Worm (Caenorhabditis elegans): Measurements from ENCODE around the gene cnk-1.

The cnk-1 gene

DNA sequence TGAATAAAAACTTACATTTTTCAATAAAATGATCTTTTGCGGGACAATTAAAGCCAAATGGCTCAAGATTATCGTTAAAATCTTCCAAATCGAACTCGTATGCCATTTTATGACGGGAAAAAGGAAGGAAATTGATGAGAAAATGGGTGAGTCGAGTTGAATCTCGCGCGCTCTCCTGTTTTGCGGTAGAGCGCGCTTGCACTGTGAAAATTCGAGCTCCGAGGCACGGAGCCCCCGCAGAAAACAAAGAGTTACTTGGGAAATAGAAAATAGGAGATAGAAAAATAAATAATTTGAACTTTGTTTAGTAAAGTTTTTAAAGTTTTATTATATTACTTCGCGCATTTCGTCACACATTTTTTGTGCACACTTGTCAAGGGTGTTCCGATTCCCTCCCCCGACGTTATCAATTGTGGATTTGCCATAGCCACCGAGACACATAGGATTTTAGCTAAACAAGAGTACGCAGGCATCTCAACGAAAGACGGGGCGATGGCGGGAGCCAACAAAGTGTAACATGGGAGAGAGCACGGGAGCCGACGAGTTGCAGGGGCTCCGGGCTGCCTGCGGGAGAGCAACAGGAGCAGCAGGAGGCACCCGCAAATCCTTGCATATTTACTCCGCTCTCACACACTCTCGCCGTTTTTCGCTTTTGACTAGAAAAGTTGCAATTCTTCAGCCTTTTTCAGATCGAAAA, 22.5 kb upstream of the cnk-1 start, which contains the start of the genes div-1 and cor-1 (continued):
- TF ChIP-seq lin-14 (GFP tag; optimal IDR thresholded peaks at IDR 0.05) (peak; percentile 66), nhr-76 (tag; optimal IDR thresholded peaks at IDR 0.05) (no peak), mab-9 (GFP tag; IDR thresholded peaks at IDR 0.05) (no peak), unc-30 (tag; optimal IDR thresholded peaks at IDR 0.05) (no peak), Y116A8C.19 (tag; optimal IDR thresholded peaks at IDR 0.05; ENCODE audit: borderline replicate concordance) (no peak), egl-13 (tag; optimal IDR thresholded peaks at IDR 0.05) (no peak), nhr-12 (tag; optimal IDR thresholded peaks at IDR 0.05) (no peak), fkh-10 (GFP tag; optimal IDR thresholded peaks at IDR 0.05) (no peak), hpl-2 (GFP tag; optimal IDR thresholded peaks at IDR 0.05) (no peak), fos-1 (tag; optimal IDR thresholded peaks at IDR 0.05) (no peak), C04F5.9 (tag; optimal IDR thresholded peaks at IDR 0.05) (no peak), efl-3 (GFP tag; optimal IDR thresholded peaks at IDR 0.05) (no peak), ces-1 (GFP tag; optimal IDR thresholded peaks at IDR 0.05) (no peak)

DNA sequence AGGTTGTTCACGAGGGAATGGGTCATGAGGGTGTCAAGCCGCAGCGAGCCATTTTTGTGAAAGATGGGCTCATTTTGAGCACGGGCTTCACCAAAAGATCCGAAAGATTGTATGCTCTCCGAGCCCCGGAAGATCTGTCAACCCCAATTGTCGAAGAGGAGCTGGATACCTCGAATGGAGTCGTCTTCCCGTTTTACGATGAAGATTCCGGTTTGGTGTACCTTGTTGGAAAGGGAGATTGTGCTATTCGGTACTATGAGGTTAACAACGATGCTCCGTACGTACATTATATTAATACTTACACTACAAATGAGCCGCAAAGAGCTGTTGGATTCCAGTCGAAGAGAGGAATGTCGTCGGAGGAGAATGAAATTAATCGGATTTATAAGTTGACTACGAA, 19.9 kb upstream of the cnk-1 start:
- no peak for TF ChIP-seq egl-13 (tag; optimal IDR thresholded peaks at IDR 0.05)
- no peak for TF ChIP-seq isw-1 (GFP tag; IDR thresholded peaks at IDR 0.05)
- TF ChIP-seq aha-1 (tag; optimal IDR thresholded peaks at IDR 0.05): no peak
- TF ChIP-seq grh-1 (GFP tag; IDR thresholded peaks at IDR 0.05): no peak
- no peak for TF ChIP-seq ceh-90 (tag; optimal IDR thresholded peaks at IDR 0.05)
- TF ChIP-seq sptf-1 (tag; optimal IDR thresholded peaks at IDR 0.05): no peak
- TF ChIP-seq unc-98 (GFP tag; IDR thresholded peaks at IDR 0.05): no peak
- no peak for TF ChIP-seq fkh-10 (GFP tag; optimal IDR thresholded peaks at IDR 0.05)
- no peak for TF ChIP-seq lin-39 (tag; optimal IDR thresholded peaks at IDR 0.05)
- TF ChIP-seq hlh-17 (GFP tag; optimal IDR thresholded peaks at IDR 0.05; ENCODE audit: borderline replicate concordance): no peak
- no peak for TF ChIP-seq blmp-1 (tag; optimal IDR thresholded peaks at IDR 0.05)
- no peak for TF ChIP-seq zag-1 (tag; optimal IDR thresholded peaks at IDR 0.05)
- TF ChIP-seq pqm-1 (tag; optimal IDR thresholded peaks at IDR 0.05): no peak
- no peak for TF ChIP-seq dsc-1 (tag; optimal IDR thresholded peaks at IDR 0.05)
- no peak for TF ChIP-seq mdl-1 (tag; optimal IDR thresholded peaks at IDR 0.05)
- TF ChIP-seq nhr-20 (tag; optimal IDR thresholded peaks at IDR 0.05): no peak
- TF ChIP-seq hpl-2 (GFP tag; optimal IDR thresholded peaks at IDR 0.05): no peak

DNA sequence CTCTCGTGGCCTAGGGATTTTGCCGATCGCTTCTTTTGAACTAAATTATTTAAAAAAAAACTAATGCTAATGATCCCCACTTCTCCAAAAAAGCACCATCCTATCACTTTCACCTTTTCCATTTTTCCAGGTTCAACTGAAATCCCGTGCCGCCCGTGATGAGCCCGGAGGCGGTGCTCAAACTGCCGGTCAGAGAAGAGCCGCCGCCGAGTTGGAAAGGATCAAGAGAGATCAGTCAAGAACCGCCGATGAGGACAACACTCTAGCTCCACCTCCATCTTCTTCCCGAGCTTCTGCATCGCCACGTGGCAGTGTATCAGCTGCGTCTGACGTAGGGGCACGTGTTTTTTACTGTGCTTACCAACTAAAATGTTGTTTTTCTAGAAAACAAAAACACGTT, 17.7 kb upstream of the cnk-1 start:
- TF ChIP-seq unc-98 (GFP tag; IDR thresholded peaks at IDR 0.05): no peak
- no peak for TF ChIP-seq efl-1 (optimal IDR thresholded peaks at IDR 0.05)
- TF ChIP-seq efl-1 (GFP tag; optimal IDR thresholded peaks at IDR 0.05 in 1 of 2): peak in 1 of 2 experiments; percentile 20
- TF ChIP-seq mab-9 (GFP tag; IDR thresholded peaks at IDR 0.05): no peak
- no peak for TF ChIP-seq alr-1 (tag; optimal IDR thresholded peaks at IDR 0.05; ENCODE audit: borderline replicate concordance)
- no peak for TF ChIP-seq grh-1 (GFP tag; IDR thresholded peaks at IDR 0.05)

DNA sequence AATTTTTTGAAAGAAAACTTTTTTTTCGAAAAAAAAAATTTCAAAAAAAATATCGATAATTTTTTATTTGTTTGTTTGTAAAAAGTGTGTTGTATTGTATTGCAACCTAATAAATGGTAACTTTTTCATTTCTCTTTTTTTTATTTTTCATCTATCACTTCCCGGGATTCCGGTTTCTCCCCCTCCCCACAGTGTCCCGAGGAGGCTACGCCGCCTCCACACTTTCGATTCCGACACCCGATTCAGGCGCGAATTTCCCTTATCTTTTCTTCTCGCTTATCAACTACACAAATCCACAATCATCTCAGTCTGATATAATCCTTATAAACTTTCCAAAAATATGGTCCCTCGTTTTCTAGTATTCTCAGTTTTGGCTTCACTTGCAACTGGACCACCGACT, 16.5 kb upstream of the cnk-1 start, which contains the start of gene R01H10.4:
R01H10.4 (plus strand) TSS at position 236 of the 400 bp plus-strand sequence.
- TF ChIP-seq nhr-77 (tag; optimal IDR thresholded peaks at IDR 0.05) (no peak), fkh-8 (tag; optimal IDR thresholded peaks at IDR 0.05) (no peak), pqm-1 (tag; optimal IDR thresholded peaks at IDR 0.05) (no peak), unc-62 (GFP tag; optimal IDR thresholded peaks at IDR 0.05) (no peak), mef-2 (tag; optimal IDR thresholded peaks at IDR 0.05) (no peak), ceh-63 (GFP tag; optimal IDR thresholded peaks at IDR 0.05) (no peak), isw-1 (GFP tag; IDR thresholded peaks at IDR 0.05) (no peak), elt-3 (tag; optimal IDR thresholded peaks at IDR 0.05) (peak in 1 of 6 experiments; percentile 57), mdl-1 (tag; optimal IDR thresholded peaks at IDR 0.05) (no peak), ceh-88 (GFP tag; IDR thresholded peaks at IDR 0.05) (no peak), efl-3 (GFP tag; optimal IDR thresholded peaks at IDR 0.05) (no peak), blmp-1 (tag; optimal IDR thresholded peaks at IDR 0.05) (peak; percentile 97), hlh-4 (tag; optimal IDR thresholded peaks at IDR 0.05) (no peak)

Measured in whole organism, L1 larva.